Fruit fly (Drosophila melanogaster) whole organism, embryonic: ENCODE data around the gene Adat1.
A peak's percentile ranks its signal among the peaks of the same experiment; 100 is the strongest.

Experiments
- Asciz ChIP-seq: fragments of 200-800 bp; sonication (Bioruptor generic); optimal IDR thresholded peaks from 2 replicates; lab custom pipeline; 2017; ENCODE audit warnings: missing biosample characterization, mild to moderate bottlenecking, missing genetic modification characterization, missing genetic modification reagents
- Atf6 ChIP-seq: fragments of 200-800 bp; sonication (Bioruptor generic); IDR thresholded peaks from 2 replicates; pipeline ENCODE4 v1.3.6; 2022; ENCODE audit warnings: missing biosample characterization, missing genetic modification characterization
- B-H2 ChIP-seq: fragments of 200-800 bp; sonication (Bioruptor generic); optimal IDR thresholded peaks from 2 replicates; lab custom pipeline; 2018; ENCODE audit warnings: missing biosample characterization, mild to moderate bottlenecking, missing genetic modification characterization
- Bdp1 ChIP-seq: fragments of 200-800 bp; sonication (Bioruptor generic); optimal IDR thresholded peaks from 3 replicates; lab custom pipeline; 2016; ENCODE audit warnings: missing biosample characterization, missing genetic modification characterization
- BtbVII ChIP-seq: fragments of 200-800 bp; sonication (Bioruptor generic); optimal IDR thresholded peaks from 3 replicates; lab custom pipeline; 2017; ENCODE audit warnings: missing biosample characterization, mild to moderate bottlenecking, missing genetic modification characterization
- CG10209 ChIP-seq: fragments of 200-800 bp; sonication (Bioruptor generic); optimal IDR thresholded peaks from 3 replicates; lab custom pipeline; 2017; ENCODE audit warnings: missing biosample characterization, mild to moderate bottlenecking, missing genetic modification characterization, missing genetic modification reagents
- CG11398 ChIP-seq: fragments of 200-800 bp; sonication (Bioruptor generic); optimal IDR thresholded peaks from 2 replicates; lab custom pipeline; 2016; ENCODE audit warnings: missing biosample characterization, missing genetic modification characterization
- CG13123 ChIP-seq: fragments of 200-800 bp; sonication (Bioruptor generic); optimal IDR thresholded peaks from 2 replicates; lab custom pipeline; 2016; ENCODE audit warnings: missing biosample characterization, missing genetic modification characterization
- CG13296 ChIP-seq: fragments of 200-800 bp; sonication (Bioruptor generic); optimal IDR thresholded peaks from 3 replicates; lab custom pipeline; 2018; ENCODE audit warnings: missing biosample characterization, mild to moderate bottlenecking, missing genetic modification characterization
- CG14667 ChIP-seq: fragments of 200-800 bp; sonication (Bioruptor generic); IDR thresholded peaks from 2 replicates; pipeline ENCODE4 v1.3.6; 2022; ENCODE audit warnings: missing biosample characterization, missing genetic modification characterization
- CG14710 ChIP-seq: fragments of 200-800 bp; sonication (Bioruptor generic); optimal IDR thresholded peaks from 3 replicates; lab custom pipeline; 2019; ENCODE audit warnings: missing biosample characterization, mild to moderate bottlenecking, missing genetic modification characterization, moderate library complexity
- CG14860 ChIP-seq: fragments of 200-800 bp; sonication (Bioruptor generic); IDR thresholded peaks from 3 replicates; pipeline ENCODE4 v1.3.6; 2022; ENCODE audit warnings: missing biosample characterization, missing genetic modification characterization; ENCODE audit not compliant: partially characterized antibody
- CG15696 ChIP-seq: fragments of 200-800 bp; sonication (Bioruptor generic); optimal IDR thresholded peaks from 2 replicates; lab custom pipeline; 2019; ENCODE audit warnings: missing biosample characterization, mild to moderate bottlenecking, missing genetic modification characterization, moderate library complexity
- CG2199 ChIP-seq: fragments of 200-800 bp; sonication (Bioruptor generic); IDR thresholded peaks from 3 replicates; pipeline ENCODE4 v1.3.6; 2022; ENCODE audit warnings: missing biosample characterization, missing genetic modification characterization
- CG30020 ChIP-seq: fragments of 200-800 bp; optimal IDR thresholded peaks from 2 replicates; lab custom pipeline; 2019; ENCODE audit warnings: missing biosample characterization, mild to moderate bottlenecking, missing genetic modification characterization, moderate library complexity
- CG3407 ChIP-seq: fragments of 200-800 bp; sonication (Bioruptor generic); optimal IDR thresholded peaks from 2 replicates; lab custom pipeline; 2018; ENCODE audit warnings: missing biosample characterization, mild to moderate bottlenecking, missing genetic modification characterization
- CG3838 ChIP-seq: fragments of 200-800 bp; sonication (Bioruptor generic); optimal IDR thresholded peaks from 3 replicates; lab custom pipeline; 2016; ENCODE audit warnings: missing biosample characterization, missing genetic modification characterization
- CG4617 ChIP-seq: fragments of 200-800 bp; sonication (Bioruptor generic); optimal IDR thresholded peaks from 3 replicates; lab custom pipeline; 2016; ENCODE audit warnings: missing biosample characterization, missing genetic modification characterization, borderline replicate concordance
- CG6765 ChIP-seq: fragments of 200-800 bp; sonication (Bioruptor generic); optimal IDR thresholded peaks from 3 replicates; lab custom pipeline; 2017; ENCODE audit warnings: missing biosample characterization, mild to moderate bottlenecking, missing genetic modification characterization
- CG6854 ChIP-seq: fragments of 200-800 bp; sonication (Bioruptor generic); optimal IDR thresholded peaks from 3 replicates; lab custom pipeline; 2017; ENCODE audit warnings: missing biosample characterization, mild to moderate bottlenecking, missing genetic modification characterization
- CG8478 ChIP-seq: fragments of >200 bp; optimal IDR thresholded peaks from 2 replicates; lab custom pipeline; 2018
- CG9437 ChIP-seq: fragments of 200-800 bp; sonication (Bioruptor generic); optimal IDR thresholded peaks from 2 replicates; lab custom pipeline; 2018; ENCODE audit warnings: missing biosample characterization, mild to moderate bottlenecking, missing genetic modification characterization
- CG9727 ChIP-seq: fragments of 200-800 bp; sonication (Bioruptor generic); optimal IDR thresholded peaks from 3 replicates; lab custom pipeline; 2017; ENCODE audit warnings: missing biosample characterization, mild to moderate bottlenecking, missing genetic modification characterization
- Fer2 ChIP-seq: fragments of 200-800 bp; sonication (Bioruptor generic); optimal IDR thresholded peaks from 2 replicates; lab custom pipeline; 2018; ENCODE audit warnings: missing biosample characterization, mild to moderate bottlenecking, missing genetic modification characterization, moderate library complexity
- HHEX ChIP-seq: fragments of 200-800 bp; sonication (Bioruptor generic); optimal IDR thresholded peaks from 3 replicates; lab custom pipeline; 2017; ENCODE audit warnings: missing biosample characterization, mild to moderate bottlenecking, missing genetic modification characterization, missing genetic modification reagents
- Hr39 ChIP-seq: fragments of >200 bp; optimal IDR thresholded peaks from 2 replicates; lab custom pipeline; 2017
- NFAT ChIP-seq: fragments of 200-800 bp; sonication (Bioruptor generic); IDR thresholded peaks from 2 replicates; pipeline ENCODE4 v1.3.6; 2022; ENCODE audit warnings: missing biosample characterization, missing genetic modification characterization
- Nf-YB ChIP-seq: fragments of 200-800 bp; sonication (Bioruptor generic); optimal IDR thresholded peaks from 3 replicates; lab custom pipeline; 2019; ENCODE audit warnings: missing biosample characterization, mild to moderate bottlenecking, missing genetic modification characterization, moderate library complexity
- PHDP ChIP-seq: fragments of 200-800 bp; sonication (Bioruptor generic); optimal IDR thresholded peaks from 3 replicates; lab custom pipeline; 2018; ENCODE audit warnings: missing biosample characterization, mild to moderate bottlenecking, missing genetic modification characterization, moderate library complexity
- Pdp1 ChIP-seq, 2 experiments: fragments of 200-800 bp; sonication (Bioruptor generic); optimal IDR thresholded peaks; 3 replicates each; lab custom pipeline; 2016; ENCODE audit warnings: missing biosample characterization in 2 of 2, missing genetic modification characterization in 2 of 2, mild to moderate bottlenecking in 1 of 2, moderate library complexity in 1 of 2
- Sox102F ChIP-seq: fragments of 200-800 bp; sonication (Bioruptor generic); optimal IDR thresholded peaks from 2 replicates; lab custom pipeline; 2018; ENCODE audit warnings: missing biosample characterization, mild to moderate bottlenecking, missing genetic modification characterization, moderate library complexity
- Ssrp ChIP-seq: fragments of 200-800 bp; sonication (Bioruptor generic); optimal IDR thresholded peaks from 2 replicates; lab custom pipeline; 2018; ENCODE audit warnings: missing biosample characterization, mild to moderate bottlenecking, missing genetic modification characterization, moderate library complexity
- Stat92E ChIP-seq, 3 experiments: fragments of >200 bp in 2 of 3; fragments of 200-800 bp in 1 of 3; sonication (Bioruptor generic) in 1 of 3; optimal IDR thresholded peaks; 2 replicates each; lab custom pipeline; 2017 to 2019; ENCODE audit warnings: missing biosample characterization in 3 of 3, missing genetic modification characterization in 3 of 3, mild to moderate bottlenecking in 1 of 3, moderate library complexity in 1 of 3
- Xbp1 ChIP-seq: fragments of 200-800 bp; sonication (Bioruptor generic); optimal IDR thresholded peaks from 3 replicates; lab custom pipeline; 2016; ENCODE audit warnings: missing biosample characterization, mild to moderate bottlenecking, missing genetic modification characterization
- al ChIP-seq: fragments of 200-800 bp; sonication (Bioruptor generic); IDR thresholded peaks from 2 replicates; pipeline ENCODE4 v1.3.6; 2022; ENCODE audit warnings: missing biosample characterization, missing genetic modification characterization
- bigmax ChIP-seq: fragments of 200-800 bp; sonication (Bioruptor generic); optimal IDR thresholded peaks from 2 replicates; lab custom pipeline; 2018; ENCODE audit warnings: missing biosample characterization, mild to moderate bottlenecking, missing genetic modification characterization
- corto ChIP-seq: fragments of 200-800 bp; sonication (Bioruptor generic); optimal IDR thresholded peaks from 2 replicates; lab custom pipeline; 2016; ENCODE audit warnings: missing biosample characterization, mild to moderate bottlenecking, missing genetic modification characterization, moderate library complexity
- dysf ChIP-seq: fragments of 200-800 bp; sonication (Bioruptor generic); IDR thresholded peaks from 3 replicates; pipeline ENCODE4 v1.3.6; 2022; ENCODE audit warnings: missing biosample characterization, missing genetic modification characterization
- fd3F ChIP-seq: fragments of 200-800 bp; sonication (Bioruptor generic); optimal IDR thresholded peaks from 2 replicates; lab custom pipeline; 2018; ENCODE audit warnings: missing biosample characterization, mild to moderate bottlenecking, missing genetic modification characterization, moderate library complexity
- fd64A ChIP-seq: fragments of 200-800 bp; sonication (Bioruptor generic); optimal IDR thresholded peaks from 3 replicates; lab custom pipeline; 2018; ENCODE audit warnings: missing biosample characterization, mild to moderate bottlenecking, missing genetic modification characterization
- gro ChIP-seq: fragments of 200-800 bp; sonication (Bioruptor generic); optimal IDR thresholded peaks from 2 replicates; lab custom pipeline; 2016; ENCODE audit warnings: missing biosample characterization, missing genetic modification characterization
- hb ChIP-seq: fragments of 200-800 bp; sonication (Bioruptor generic); IDR thresholded peaks from 3 replicates; pipeline ENCODE4 v1.3.6; 2022; ENCODE audit warnings: missing biosample characterization, missing genetic modification characterization; ENCODE audit not compliant: partially characterized antibody
- klu ChIP-seq: fragments of 200-800 bp; sonication (Bioruptor generic); IDR thresholded peaks from 2 replicates; pipeline ENCODE4 v1.3.6; 2022; ENCODE audit warnings: missing biosample characterization, missing genetic modification characterization
- luna ChIP-seq: fragments of 200-800 bp; sonication (Bioruptor generic); optimal IDR thresholded peaks from 2 replicates; lab custom pipeline; 2016; ENCODE audit warnings: missing biosample characterization, missing genetic modification characterization
- org-1 ChIP-seq: fragments of 200-800 bp; sonication (Bioruptor generic); optimal IDR thresholded peaks from 2 replicates; lab custom pipeline; 2017; ENCODE audit warnings: missing biosample characterization, missing genetic modification characterization
- pita ChIP-seq: fragments of 200-800 bp; sonication (Bioruptor generic); optimal IDR thresholded peaks from 2 replicates; lab custom pipeline; 2017; ENCODE audit warnings: missing biosample characterization, mild to moderate bottlenecking, missing genetic modification characterization
- salm ChIP-seq: fragments of 200-800 bp; sonication (Bioruptor generic); optimal IDR thresholded peaks from 2 replicates; lab custom pipeline; 2018; ENCODE audit warnings: missing biosample characterization, mild to moderate bottlenecking, missing genetic modification characterization
- seq ChIP-seq: fragments of 200-800 bp; sonication (Bioruptor generic); IDR thresholded peaks from 2 replicates; pipeline ENCODE4 v1.3.6; 2022; ENCODE audit warnings: missing biosample characterization, missing genetic modification characterization
- tin ChIP-seq: fragments of 200-800 bp; sonication (Bioruptor generic); optimal IDR thresholded peaks from 3 replicates; lab custom pipeline; 2016; ENCODE audit warnings: missing biosample characterization, missing genetic modification characterization
- vvl ChIP-seq: fragments of 200-800 bp; sonication (Bioruptor generic); IDR thresholded peaks from 2 replicates; pipeline ENCODE4 v1.3.6; 2022; ENCODE audit warnings: missing biosample characterization, missing genetic modification characterization

Gene Adat1

DNA sequence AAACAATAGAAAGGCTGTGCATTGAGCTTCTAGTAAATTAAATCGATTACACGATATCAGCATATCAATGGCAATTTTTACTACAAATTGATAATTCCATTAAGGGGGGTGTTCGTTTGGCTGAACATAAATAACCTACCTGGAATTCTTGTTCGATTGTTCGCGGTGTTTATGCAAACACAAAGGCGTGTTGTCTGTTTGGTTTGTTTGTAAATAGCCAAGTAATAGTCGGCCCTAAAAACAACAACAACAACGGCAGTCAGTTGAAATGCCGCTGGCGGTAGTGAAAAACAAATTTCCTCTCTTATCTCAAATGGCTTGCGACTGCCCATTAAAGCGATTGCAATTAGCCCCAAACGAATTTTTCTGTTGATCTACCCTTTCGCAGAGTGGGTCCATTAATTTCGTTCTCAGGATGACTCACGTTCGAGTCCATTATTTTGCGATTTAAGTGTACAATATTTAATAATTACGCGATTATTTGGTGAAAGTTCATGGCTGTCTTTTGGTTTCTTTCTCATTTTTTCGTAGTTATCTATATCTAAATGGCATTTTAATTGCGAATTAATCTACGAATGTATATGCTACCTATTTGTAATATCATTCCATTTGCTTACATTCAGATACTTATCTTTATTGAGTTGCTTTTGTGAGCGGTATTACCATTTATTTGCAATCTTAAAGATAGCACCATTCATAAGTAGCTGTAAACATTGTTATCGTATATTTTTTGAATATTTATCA lies 27.5 kb upstream of the Adat1 start (continued):
- TF ChIP-seq CG4617 (no peak), CG6765 (GFP tag; lab: Kevin White, UChicago) (no peak), CG3838 (peak; percentile 38), PHDP (tag; lab: Kevin White, UChicago) (peak; percentile 54), klu (no peak), B-H2 (GFP tag; lab: Kevin White, UChicago) (no peak), CG15696 (peak; percentile 46), Stat92E (GFP tag; optimal IDR thresholded peaks at IDR 0.05; lab: Kevin White, UChicago) (no peak), CG9727 (GFP tag; lab: Kevin White, UChicago) (peak; percentile 33), bigmax (no peak), CG13296 (GFP tag; lab: Kevin White, UChicago) (peak; percentile 67), fd3F (GFP tag; lab: Kevin White, UChicago) (no peak), salm (tag; lab: Kevin White, UChicago) (peak; percentile 22), Xbp1 (GFP tag; lab: Kevin White, UChicago) (peak; percentile 2), HHEX (peak; percentile 56), CG9437 (peak; percentile 1), Atf6 (GFP tag; lab: Robert Waterston, UW) (no peak), pita (GFP tag; lab: Kevin White, UChicago) (no peak), vvl (GFP tag; lab: Robert Waterston, UW) (no peak), CG2199 (GFP tag; lab: Robert Waterston, UW) (0 out of 3 replicates have a peak, but pooled peaks have one; percentile 18), CG8478 (no peak), Ssrp (no peak), BtbVII (GFP tag; lab: Kevin White, UChicago) (no peak), NFAT (no peak), CG14710 (tag; lab: Kevin White, UChicago) (no peak), CG14860 (GFP tag; lab: Robert Waterston, UW) (no peak), gro (GFP tag; lab: Kevin White, UChicago) (no peak), Nf-YB (GFP tag; lab: Kevin White, UChicago) (no peak), Pdp1 (GFP tag; optimal IDR thresholded peaks at IDR 0.05; lab: Kevin White, UChicago) (no peak), CG3407 (GFP tag; lab: Kevin White, UChicago) (peak; percentile 34), CG14667 (GFP tag; lab: Robert Waterston, UW) (no peak), CG10209 (peak; percentile 16), CG11398 (GFP tag; lab: Kevin White, UChicago) (peak; percentile 40), Hr39 (lab: Kevin White, UChicago) (no peak), Sox102F (no peak), al (no peak), luna (GFP tag; lab: Kevin White, UChicago) (no peak), dysf (peak; percentile 57; the same call in 1 of the 3 replicates), CG30020 (tag; lab: Kevin White, UChicago) (no peak), fd64A (GFP tag; lab: Kevin White, UChicago) (peak; percentile 38), org-1 (GFP tag; lab: Kevin White, UChicago) (no peak), CG6854 (GFP tag; lab: Kevin White, UChicago) (no peak), tin (no peak), seq (GFP tag; lab: Robert Waterston, UW) (no peak; the same call in 1 of the 2 replicates), Bdp1 (GFP tag; lab: Kevin White, UChicago) (peak; percentile 36), Fer2 (tag; lab: Kevin White, UChicago) (no peak), corto (GFP tag; lab: Kevin White, UChicago) (no peak), Asciz (GFP tag; lab: Kevin White, UChicago) (peak; percentile 4), CG13123 (GFP tag; lab: Kevin White, UChicago) (no peak), hb (no peak)
